Worm (Caenorhabditis elegans) whole organism, late embryonic: ENCODE data around the gene T27E4.5.

Source experiments
- ceh-18 ChIP-seq: sonication (generic microtip); optimal IDR thresholded peaks from 2 replicates; lab custom pipeline; 2016; ENCODE audit warnings: missing genetic modification characterization, missing compliant biosample characterization
- ceh-19 ChIP-seq: fragments of 200-800 bp; sonication (Bioruptor generic); optimal IDR thresholded peaks from 2 replicates; lab custom pipeline; 2018; ENCODE audit warnings: mild to moderate bottlenecking, missing genetic modification characterization, missing compliant biosample characterization
- ceh-9 ChIP-seq: sonication (generic microtip); optimal IDR thresholded peaks from 2 replicates; lab custom pipeline; 2016; ENCODE audit warnings: mild to moderate bottlenecking, missing genetic modification characterization, inconsistent platforms, missing compliant biosample characterization
- elt-2 ChIP-seq: sonication (generic microtip); optimal IDR thresholded peaks from 2 replicates; lab custom pipeline; 2016; ENCODE audit warnings: missing genetic modification reagents, missing genetic modification characterization, missing compliant biosample characterization
- ets-4 ChIP-seq: sonication (generic microtip); optimal IDR thresholded peaks from 2 replicates; lab custom pipeline; 2016; ENCODE audit warnings: missing genetic modification characterization, missing compliant biosample characterization
- hlh-13 ChIP-seq: fragments of 200-800 bp; sonication (Bioruptor generic); optimal IDR thresholded peaks from 2 replicates; lab custom pipeline; 2018; ENCODE audit warnings: mild to moderate bottlenecking, missing genetic modification characterization, missing compliant biosample characterization
- pag-3 ChIP-seq: sonication (generic microtip); optimal IDR thresholded peaks from 2 replicates; lab custom pipeline; 2016; ENCODE audit warnings: missing compliant biosample characterization, missing genetic modification characterization, borderline replicate concordance

DNA sequence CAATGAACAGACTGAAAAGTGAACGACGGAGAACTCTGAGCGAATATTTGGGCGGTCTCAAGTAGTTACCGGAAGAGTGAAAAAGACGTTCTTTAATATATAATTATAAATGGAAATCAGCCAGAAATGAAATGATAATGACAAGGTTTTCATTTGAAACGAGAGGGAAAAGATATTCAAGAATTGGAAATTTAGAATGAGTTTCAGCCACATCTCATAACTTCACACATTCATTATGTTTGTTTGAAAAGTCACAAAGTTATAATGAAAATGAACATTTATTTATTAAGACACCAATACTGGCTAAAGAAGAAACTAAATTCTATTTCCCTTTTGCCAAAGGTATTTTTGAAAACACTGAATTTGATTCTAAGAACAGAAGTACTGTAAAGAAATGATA is 18.5 kb downstream of the T27E4.5 start, which contains the start of gene C25E10.7:
- no peak for TF ChIP-seq ceh-19 (GFP tag; lab: Kevin White, UChicago)
- TF ChIP-seq pag-3 (tag; lab: Kevin White, UChicago), result no peak
- TF ChIP-seq ceh-9 (tag; lab: Kevin White, UChicago), result no peak
- TF ChIP-seq ceh-18 (tag; lab: Kevin White, UChicago), result no peak
- TF ChIP-seq hlh-13 (GFP tag; lab: Kevin White, UChicago), result no peak
- TF ChIP-seq ets-4 (tag; lab: Kevin White, UChicago), result no peak
- TF ChIP-seq elt-2 (tag; lab: Kevin White, UChicago), result no peak
